Fruit fly (Drosophila melanogaster) whole organism, embryonic: Measurements from ENCODE around the gene kairos.

Experiments used
- Atf3 ChIP-seq: fragments of 200-800 bp; sonication (Bioruptor generic); optimal IDR thresholded peaks from 3 replicates; lab custom pipeline; 2016; ENCODE audit warnings: missing biosample characterization, missing genetic modification characterization
- BEAF-32 ChIP-seq: fragments of 200-800 bp; sonication (Bioruptor generic); optimal IDR thresholded peaks from 3 replicates; lab custom pipeline; 2017; ENCODE audit warnings: missing biosample characterization, missing genetic modification characterization, mild to moderate bottlenecking, moderate library complexity, missing genetic modification reagents
- CG10147 ChIP-seq: fragments of 200-800 bp; sonication (Bioruptor generic); optimal IDR thresholded peaks from 2 replicates; lab custom pipeline; 2019; ENCODE audit warnings: missing biosample characterization, mild to moderate bottlenecking, missing genetic modification characterization, moderate library complexity
- CG11085 ChIP-seq: fragments of 200-800 bp; sonication (Bioruptor generic); IDR thresholded peaks from 2 replicates; pipeline ENCODE4 v1.3.6; 2022; ENCODE audit warnings: missing biosample characterization, missing genetic modification characterization
- CG13287 ChIP-seq: fragments of 200-800 bp; sonication (Bioruptor generic); IDR thresholded peaks from 2 replicates; pipeline ENCODE4 v1.3.6; 2022; ENCODE audit warnings: missing biosample characterization, missing genetic modification characterization; ENCODE audit not compliant: partially characterized antibody
- CG17361 ChIP-seq: fragments of 200-800 bp; sonication (Bioruptor generic); IDR thresholded peaks from 3 replicates; pipeline ENCODE4 v1.3.6; 2022; ENCODE audit warnings: missing biosample characterization, missing genetic modification characterization
- CG17385 ChIP-seq: fragments of 200-800 bp; sonication (Bioruptor generic); optimal IDR thresholded peaks from 3 replicates; lab custom pipeline; 2018; ENCODE audit warnings: missing biosample characterization, mild to moderate bottlenecking, missing genetic modification characterization
- CG18262 ChIP-seq: fragments of 200-800 bp; optimal IDR thresholded peaks from 3 replicates; lab custom pipeline; 2019; ENCODE audit warnings: missing biosample characterization, mild to moderate bottlenecking, missing genetic modification characterization, moderate library complexity
- CG30403 ChIP-seq: fragments of 200-800 bp; sonication (Bioruptor generic); optimal IDR thresholded peaks from 3 replicates; lab custom pipeline; 2016; ENCODE audit warnings: missing biosample characterization, missing genetic modification characterization
- CG32767 ChIP-seq: fragments of 200-800 bp; sonication (Bioruptor generic); IDR thresholded peaks from 2 replicates; pipeline ENCODE4 v1.3.6; 2022; ENCODE audit warnings: missing biosample characterization, missing genetic modification characterization
- CG34422 ChIP-seq: fragments of 200-800 bp; sonication (Bioruptor generic); IDR thresholded peaks from 3 replicates; pipeline ENCODE4 v1.3.6; 2022; ENCODE audit warnings: missing biosample characterization, missing genetic modification characterization
- CG4328 ChIP-seq: fragments of 200-800 bp; sonication (Bioruptor generic); optimal IDR thresholded peaks from 3 replicates; lab custom pipeline; 2017; ENCODE audit warnings: missing biosample characterization, missing genetic modification reagents, missing genetic modification characterization
- CG4404 ChIP-seq: fragments of 200-800 bp; sonication (Bioruptor generic); IDR thresholded peaks from 2 replicates; pipeline ENCODE4 v1.3.6; 2022; ENCODE audit warnings: missing biosample characterization, missing genetic modification characterization
- CG8290 ChIP-seq, 3 experiments: fragments of 200-800 bp; sonication (Bioruptor generic); optimal IDR thresholded peaks; 2 replicates each; lab custom pipeline; 2016 to 2019; ENCODE audit warnings: missing biosample characterization in 3 of 3, missing genetic modification characterization in 3 of 3, mild to moderate bottlenecking in 2 of 3, moderate library complexity in 1 of 3
- CG8765 ChIP-seq: fragments of 200-800 bp; sonication (Bioruptor generic); IDR thresholded peaks from 2 replicates; pipeline ENCODE4 v1.3.6; 2022; ENCODE audit warnings: missing biosample characterization, missing genetic modification characterization
- CG9437 ChIP-seq: fragments of 200-800 bp; sonication (Bioruptor generic); optimal IDR thresholded peaks from 2 replicates; lab custom pipeline; 2018; ENCODE audit warnings: missing biosample characterization, mild to moderate bottlenecking, missing genetic modification characterization
- CG9876 ChIP-seq: fragments of 200-800 bp; sonication (Bioruptor generic); optimal IDR thresholded peaks from 2 replicates; lab custom pipeline; 2016; ENCODE audit warnings: missing biosample characterization, missing genetic modification characterization
- D ChIP-seq, 2 experiments: fragments of 200-800 bp in 1 of 2; fragments of >200 bp in 1 of 2; sonication (Bioruptor generic) in 1 of 2; optimal IDR thresholded peaks; 2 replicates in 1 of 2; 3 replicates in 1 of 2; lab custom pipeline; 2017; ENCODE audit warnings: mild to moderate bottlenecking in 1 of 2, missing biosample characterization in 1 of 2, missing genetic modification characterization in 1 of 2, missing genetic modification reagents in 1 of 2
- Dbx ChIP-seq: fragments of 200-800 bp; sonication (Bioruptor generic); IDR thresholded peaks from 3 replicates; pipeline ENCODE4 v1.3.6; 2022; ENCODE audit warnings: missing biosample characterization, missing genetic modification characterization
- Dip3 ChIP-seq: fragments of 200-800 bp; sonication (Bioruptor generic); optimal IDR thresholded peaks from 3 replicates; lab custom pipeline; 2016; ENCODE audit warnings: missing biosample characterization, missing genetic modification characterization
- Dll ChIP-seq: fragments of 200-800 bp; sonication (Bioruptor generic); IDR thresholded peaks from 4 replicates; pipeline ENCODE4 v1.3.6; 2022; ENCODE audit warnings: missing biosample characterization, missing genetic modification characterization; ENCODE audit not compliant: partially characterized antibody
- HLH4C ChIP-seq: fragments of 200-800 bp; sonication (Bioruptor generic); IDR thresholded peaks from 3 replicates; pipeline ENCODE4 v1.3.6; 2022; ENCODE audit warnings: missing biosample characterization, missing genetic modification characterization; ENCODE audit not compliant: partially characterized antibody
- Hmx ChIP-seq: fragments of 200-800 bp; sonication (Bioruptor generic); optimal IDR thresholded peaks from 2 replicates; lab custom pipeline; 2016; ENCODE audit warnings: missing biosample characterization, missing genetic modification characterization
- Lhr ChIP-seq: fragments of 200-800 bp; sonication (Bioruptor generic); optimal IDR thresholded peaks from 3 replicates; lab custom pipeline; 2017; ENCODE audit warnings: mild to moderate bottlenecking, missing biosample characterization, missing genetic modification reagents, missing genetic modification characterization
- Lim3 ChIP-seq: fragments of 200-800 bp; sonication (Bioruptor generic); IDR thresholded peaks from 2 replicates; pipeline ENCODE4 v1.3.6; 2022; ENCODE audit warnings: missing biosample characterization, missing genetic modification characterization
- Poxn ChIP-seq: fragments of 200-800 bp; sonication (Bioruptor generic); IDR thresholded peaks from 2 replicates; pipeline ENCODE4 v1.3.6; 2022; ENCODE audit warnings: missing biosample characterization, missing genetic modification characterization
- Scr ChIP-seq: fragments of 200-800 bp; sonication (Bioruptor generic); IDR thresholded peaks from 2 replicates; pipeline ENCODE4 v1.3.6; 2022; ENCODE audit warnings: missing biosample characterization, missing genetic modification characterization; ENCODE audit not compliant: partially characterized antibody
- Side ChIP-seq: fragments of 200-800 bp; sonication (Bioruptor generic); optimal IDR thresholded peaks from 2 replicates; lab custom pipeline; 2016; ENCODE audit warnings: missing biosample characterization, missing genetic modification characterization
- Six4 ChIP-seq: fragments of 200-800 bp; sonication (Bioruptor generic); optimal IDR thresholded peaks from 2 replicates; lab custom pipeline; 2016; ENCODE audit warnings: missing biosample characterization, missing genetic modification characterization
- Sox100B ChIP-seq: fragments of 200-800 bp; sonication (Bioruptor generic); optimal IDR thresholded peaks from 3 replicates; lab custom pipeline; 2018; ENCODE audit warnings: missing biosample characterization, mild to moderate bottlenecking, missing genetic modification characterization
- Ssrp ChIP-seq: fragments of 200-800 bp; sonication (Bioruptor generic); optimal IDR thresholded peaks from 2 replicates; lab custom pipeline; 2018; ENCODE audit warnings: missing biosample characterization, mild to moderate bottlenecking, missing genetic modification characterization, moderate library complexity
- Usf ChIP-seq: fragments of 200-800 bp; sonication (Bioruptor generic); optimal IDR thresholded peaks from 2 replicates; lab custom pipeline; 2017; ENCODE audit warnings: missing genotype, missing biosample characterization, missing genetic modification characterization
- ac ChIP-seq: fragments of 200-800 bp; sonication (Bioruptor generic); optimal IDR thresholded peaks from 3 replicates; lab custom pipeline; 2017; ENCODE audit warnings: missing biosample characterization, mild to moderate bottlenecking, missing genetic modification characterization
- bab2 ChIP-seq: fragments of 200-800 bp; sonication (Bioruptor generic); optimal IDR thresholded peaks from 2 replicates; lab custom pipeline; 2016; ENCODE audit warnings: missing biosample characterization, missing genetic modification characterization
- cg ChIP-seq: fragments of 200-800 bp; sonication (Bioruptor generic); optimal IDR thresholded peaks from 3 replicates; lab custom pipeline; 2019; ENCODE audit warnings: missing biosample characterization, mild to moderate bottlenecking, missing genetic modification characterization, moderate library complexity
- chinmo ChIP-seq: fragments of 200-800 bp; sonication (Bioruptor generic); IDR thresholded peaks from 4 replicates; pipeline ENCODE4 v1.3.6; 2022; ENCODE audit warnings: missing biosample characterization, missing genetic modification characterization; ENCODE audit not compliant: partially characterized antibody
- chn ChIP-seq: fragments of 200-800 bp; sonication (Bioruptor generic); optimal IDR thresholded peaks from 2 replicates; lab custom pipeline; 2016; ENCODE audit warnings: missing biosample characterization, missing genetic modification characterization
- en ChIP-seq: fragments of 200-800 bp; sonication (Bioruptor generic); optimal IDR thresholded peaks from 2 replicates; lab custom pipeline; 2016; ENCODE audit warnings: missing biosample characterization, missing genetic modification characterization
- fru ChIP-seq: fragments of >200 bp; optimal IDR thresholded peaks from 2 replicates; lab custom pipeline; 2017
- h ChIP-seq: fragments of >200 bp; optimal IDR thresholded peaks from 2 replicates; lab custom pipeline; 2017
- her ChIP-seq: fragments of 200-800 bp; sonication (Bioruptor generic); optimal IDR thresholded peaks from 2 replicates; lab custom pipeline; 2016; ENCODE audit warnings: missing biosample characterization, missing genetic modification characterization
- jigr1 ChIP-seq: fragments of 200-800 bp; sonication (Bioruptor generic); IDR thresholded peaks from 3 replicates; pipeline ENCODE4 v1.3.6; 2022; ENCODE audit warnings: missing biosample characterization, missing genetic modification characterization
- nerfin-2 ChIP-seq: fragments of 200-800 bp; sonication (Bioruptor generic); IDR thresholded peaks from 2 replicates; pipeline ENCODE4 v1.3.6; 2022; ENCODE audit warnings: missing biosample characterization, missing genetic modification characterization; ENCODE audit not compliant: partially characterized antibody
- onecut ChIP-seq: fragments of 200-800 bp; sonication (Bioruptor generic); IDR thresholded peaks from 2 replicates; pipeline ENCODE4 v1.3.6; 2022; ENCODE audit warnings: missing biosample characterization, missing genetic modification characterization
- row ChIP-seq: fragments of 200-800 bp; sonication (Bioruptor generic); IDR thresholded peaks from 3 replicates; pipeline ENCODE4 v1.3.6; 2022; ENCODE audit warnings: missing biosample characterization, missing genetic modification characterization
- salm ChIP-seq: fragments of 200-800 bp; sonication (Bioruptor generic); optimal IDR thresholded peaks from 2 replicates; lab custom pipeline; 2018; ENCODE audit warnings: missing biosample characterization, mild to moderate bottlenecking, missing genetic modification characterization
- sens ChIP-seq: fragments of 200-800 bp; sonication (Bioruptor generic); peaks from one replicate; lab custom pipeline; 2016; ENCODE audit warnings: missing biosample characterization, missing genetic modification characterization
- sob ChIP-seq: fragments of 200-800 bp; sonication (Bioruptor generic); IDR thresholded peaks from 2 replicates; pipeline ENCODE4 v1.3.6; 2022; ENCODE audit warnings: missing biosample characterization, missing genetic modification characterization
- sqz ChIP-seq: fragments of 200-800 bp; sonication (Bioruptor generic); optimal IDR thresholded peaks from 3 replicates; lab custom pipeline; 2018; ENCODE audit warnings: missing biosample characterization, mild to moderate bottlenecking, missing genetic modification characterization
- tgo ChIP-seq: fragments of 200-800 bp; sonication (Bioruptor generic); IDR thresholded peaks from 3 replicates; pipeline ENCODE4 v1.3.6; 2022; ENCODE audit warnings: missing biosample characterization, missing genetic modification characterization
- unc-4 ChIP-seq: fragments of 200-800 bp; sonication (Bioruptor generic); IDR thresholded peaks from 2 replicates; pipeline ENCODE4 v1.3.6; 2022; ENCODE audit warnings: missing biosample characterization, missing genetic modification characterization; ENCODE audit not compliant: partially characterized antibody

The kairos gene

DNA sequence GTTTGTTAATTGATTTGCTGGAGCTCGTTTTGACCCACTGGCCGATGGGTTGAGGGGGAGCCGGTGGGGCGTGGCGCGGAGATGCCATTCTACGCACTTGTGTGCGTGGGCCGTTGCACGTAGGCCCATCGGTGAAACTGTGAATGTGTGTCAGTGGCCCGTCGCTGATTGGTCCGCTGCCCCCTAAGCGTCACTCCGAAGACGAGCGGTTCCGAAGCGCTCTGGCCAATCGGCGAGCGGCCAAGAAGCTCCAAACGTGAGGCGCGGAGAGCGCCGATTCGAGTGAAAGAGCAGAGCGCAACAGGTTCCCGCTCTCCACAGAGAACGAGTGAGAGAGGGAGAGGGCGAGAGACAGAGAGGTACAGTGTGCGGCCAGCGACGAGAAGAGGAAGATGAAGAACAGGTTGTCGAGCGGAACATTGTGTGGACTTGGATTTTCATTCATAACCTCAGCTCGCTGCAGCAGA lies 43.5 kb downstream of the kairos start (continued):
- TF ChIP-seq Dip3 (GFP tag; lab: Kevin White, UChicago): no peak
- no peak for TF ChIP-seq CG30403 (GFP tag; lab: Kevin White, UChicago)
- no peak for TF ChIP-seq Lim3
- TF ChIP-seq Scr (GFP tag; lab: Robert Waterston, UW): peak; percentile 54
- no peak for TF ChIP-seq Poxn (GFP tag; lab: Robert Waterston, UW)
- peak; percentile 54; the same call in 1 of the 3 replicates for TF ChIP-seq HLH4C (GFP tag; lab: Robert Waterston, UW)
- no peak for TF ChIP-seq Ssrp (tag; lab: Kevin White, UChicago)
- no peak for TF ChIP-seq en (GFP tag; lab: Kevin White, UChicago)
- TF ChIP-seq onecut (GFP tag; lab: Robert Waterston, UW): no peak
- peak; percentile 41; the same call in 1 of the 2 replicates for TF ChIP-seq sob (GFP tag; lab: Robert Waterston, UW)
- no peak for TF ChIP-seq CG10147 (GFP tag; lab: Kevin White, UChicago)
- no peak for TF ChIP-seq chn (GFP tag; lab: Kevin White, UChicago)
- no peak for TF ChIP-seq CG9437 (GFP tag; lab: Kevin White, UChicago)
- no peak for TF ChIP-seq tgo (GFP tag; lab: Robert Waterston, UW)
- no peak for TF ChIP-seq CG9876 (GFP tag; lab: Kevin White, UChicago)
- peak; percentile 69 for TF ChIP-seq CG13287 (GFP tag; lab: Robert Waterston, UW)
- no peak for TF ChIP-seq CG4404 (GFP tag; lab: Robert Waterston, UW)
- TF ChIP-seq CG11085: no peak
- TF ChIP-seq Six4: no peak
- TF ChIP-seq cg (GFP tag; lab: Kevin White, UChicago): peak; percentile 85
- peak; percentile 39 for TF ChIP-seq CG17385 (GFP tag; lab: Kevin White, UChicago)
- TF ChIP-seq bab2: no peak
- no peak for TF ChIP-seq Usf (GFP tag; lab: Kevin White, UChicago)
- peak; percentile 55; the same call in 1 of the 2 replicates for TF ChIP-seq unc-4 (GFP tag; lab: Robert Waterston, UW)
- peak; percentile 34; the same call in 1 of the 2 replicates for TF ChIP-seq nerfin-2 (GFP tag; lab: Robert Waterston, UW)
- no peak for TF ChIP-seq her (GFP tag; lab: Kevin White, UChicago)
- TF ChIP-seq BEAF-32 (GFP tag; lab: Kevin White, UChicago): no peak
- TF ChIP-seq Hmx: no peak
- TF ChIP-seq CG8765 (GFP tag; lab: Robert Waterston, UW): no peak
- TF ChIP-seq Dll (GFP tag; lab: Robert Waterston, UW): peak; percentile 46; the same call in 2 of the 4 replicates
- no peak for TF ChIP-seq Side (GFP tag; lab: Kevin White, UChicago)
- TF ChIP-seq fru (lab: Kevin White, UChicago): no peak
- no peak for TF ChIP-seq CG34422 (GFP tag; lab: Robert Waterston, UW)
- TF ChIP-seq sqz: no peak
- TF ChIP-seq Atf3 (GFP tag; lab: Kevin White, UChicago): no peak
- TF ChIP-seq CG8290 (GFP tag; optimal IDR thresholded peaks at IDR 0.05; lab: Kevin White, UChicago): no peak
- no peak for TF ChIP-seq CG8290 (tag; optimal IDR thresholded peaks at IDR 0.05; lab: Kevin White, UChicago)
- TF ChIP-seq row (GFP tag; lab: Robert Waterston, UW): no peak
- no peak for TF ChIP-seq CG4328 (GFP tag; lab: Kevin White, UChicago)
- no peak for TF ChIP-seq ac
- TF ChIP-seq CG32767 (GFP tag; lab: Robert Waterston, UW): no peak
- no peak; the same call in 2 of the 4 replicates for TF ChIP-seq chinmo (GFP tag; lab: Robert Waterston, UW)
- no peak for TF ChIP-seq salm (tag; lab: Kevin White, UChicago)
- no peak for TF ChIP-seq Sox100B
- no peak for TF ChIP-seq CG18262
- TF ChIP-seq Lhr (GFP tag; lab: Kevin White, UChicago): no peak
- TF ChIP-seq D (optimal IDR thresholded peaks at IDR 0.05; lab: Kevin White, UChicago): no peak
- no peak for TF ChIP-seq D (GFP tag; optimal IDR thresholded peaks at IDR 0.05; lab: Kevin White, UChicago)
- TF ChIP-seq jigr1 (GFP tag; lab: Robert Waterston, UW): no peak
- no peak for TF ChIP-seq h (lab: Kevin White, UChicago)
- 0 out of 3 replicates have a peak, but pooled peaks have one; percentile 49 for TF ChIP-seq Dbx
- no peak for TF ChIP-seq sens
- no peak for TF ChIP-seq CG17361 (GFP tag; lab: Robert Waterston, UW)
